Fruit fly (Drosophila melanogaster) S2 (cell line): ENCODE results near the gene CG34148.

ENCODE experiments used
- CG8478 ChIP-seq: fragments of >200 bp; optimal IDR thresholded peaks from 2 replicates; lab custom pipeline; 2018
- CTCF ChIP-seq, 2 experiments: fragments of >200 bp; optimal IDR thresholded peaks; 2 replicates each; lab custom pipeline; 2018

The CG34148 gene

dm6 chr3R:21871348-21871940 is 7.0 kb downstream of the CG34148 start:
- TF ChIP-seq CTCF (optimal IDR thresholded peaks at IDR 0.05; lab: Kevin White, UChicago), result no peak
- TF ChIP-seq CG8478 (lab: Kevin White, UChicago), result no peak

dm6 chr3R:21870158-21870971 is 8.1 kb downstream of the CG34148 start, which contains the start of gene CG31431:
CG31431 (plus strand) TSS chr3R:21870681.
- no peak for TF ChIP-seq CTCF (optimal IDR thresholded peaks at IDR 0.05; lab: Kevin White, UChicago)
- TF ChIP-seq CG8478 (lab: Kevin White, UChicago), result no peak

- TF ChIP-seq CTCF (optimal IDR thresholded peaks at IDR 0.05; lab: Kevin White, UChicago) (no peak), CG8478 (lab: Kevin White, UChicago) (no peak)
Observed at dm6 chr3R:21869464-21870100, 8.9 kb downstream of the CG34148 start, which contains the start of gene CG31174. CG31174 (minus strand) TSS chr3R:21869514.

dm6 chr3R:21867819-21868218 is 10.7 kb downstream of the CG34148 start, which contains the start of the genes CG6569 and Cby:
CG6569 (minus strand) TSS chr3R:21867919.
Cby (plus strand) TSS chr3R:21868003.
- TF ChIP-seq CTCF (optimal IDR thresholded peaks at IDR 0.05; lab: Kevin White, UChicago) (no peak), CG8478 (lab: Kevin White, UChicago) (no peak)

- TF ChIP-seq CG8478 (lab: Kevin White, UChicago) (no peak), CTCF (optimal IDR thresholded peaks at IDR 0.05; lab: Kevin White, UChicago) (no peak)
Observed at dm6 chr3R:21864992-21865391, 13.5 kb downstream of the CG34148 start, which contains the start of gene lsn. lsn (plus strand) TSS chr3R:21865168.

- TF ChIP-seq CG8478 (lab: Kevin White, UChicago) (no peak), CTCF (optimal IDR thresholded peaks at IDR 0.05; lab: Kevin White, UChicago) (no peak)
Observed at dm6 chr3R:21864484-21864883, 14.0 kb downstream of the CG34148 start.

- TF ChIP-seq CTCF (optimal IDR thresholded peaks at IDR 0.05; lab: Kevin White, UChicago) (no peak), CG8478 (lab: Kevin White, UChicago) (no peak)
Observed at dm6 chr3R:21863817-21864384, 14.6 kb downstream of the CG34148 start.

- TF ChIP-seq CTCF (optimal IDR thresholded peaks at IDR 0.05; lab: Kevin White, UChicago) (no peak), CG8478 (lab: Kevin White, UChicago) (no peak)
Observed at dm6 chr3R:21862868-21863267, 15.6 kb downstream of the CG34148 start.

dm6 chr3R:21862137-21862850 is 16.2 kb downstream of the CG34148 start:
- TF ChIP-seq CG8478 (lab: Kevin White, UChicago), result no peak
- no peak for TF ChIP-seq CTCF (optimal IDR thresholded peaks at IDR 0.05; lab: Kevin White, UChicago)

dm6 chr3R:21859509-21859908 is 19.0 kb downstream of the CG34148 start:
- no peak for TF ChIP-seq CG8478 (lab: Kevin White, UChicago)
- no peak for TF ChIP-seq CTCF (optimal IDR thresholded peaks at IDR 0.05; lab: Kevin White, UChicago)

- TF ChIP-seq CTCF (optimal IDR thresholded peaks at IDR 0.05; lab: Kevin White, UChicago) (no peak), CG8478 (lab: Kevin White, UChicago) (no peak)
Observed at dm6 chr3R:21858290-21858875, 20.1 kb downstream of the CG34148 start.

- TF ChIP-seq CG8478 (lab: Kevin White, UChicago) (no peak), CTCF (optimal IDR thresholded peaks at IDR 0.05; lab: Kevin White, UChicago) (no peak)
Observed at dm6 chr3R:21857509-21857908, 21.0 kb downstream of the CG34148 start.

- no peak for TF ChIP-seq CG8478 (lab: Kevin White, UChicago)
- no peak for TF ChIP-seq CTCF (optimal IDR thresholded peaks at IDR 0.05; lab: Kevin White, UChicago)
Observed at dm6 chr3R:21856873-21857243, 21.6 kb downstream of the CG34148 start.
